Fruit fly (Drosophila melanogaster): Measurements from ENCODE around the gene CSN1b.

The CSN1b gene

dm6 chr3L:18946956-18947355 lies 42.2 kb upstream of the CSN1b start:
- TF ChIP-seq sv (GFP tag; optimal IDR thresholded peaks at IDR 0.05) (no peak), Myc (optimal IDR thresholded peaks at IDR 0.05) (peak; percentile 9), dmrt93B (GFP tag; optimal IDR thresholded peaks at IDR 0.05) (peak; percentile 40), Vsx2 (GFP tag; optimal IDR thresholded peaks at IDR 0.05; ENCODE audit: partially characterized antibody) (no peak), ey (GFP tag; optimal IDR thresholded peaks at IDR 0.05) (no peak)

dm6 chr3L:18945938-18946337 lies 41.2 kb upstream of the CSN1b start, which contains the start of gene CG32204:
TSS of gene CG32204 (minus strand) at chr3L:18946038.
- TF ChIP-seq CrebA (GFP tag; optimal IDR thresholded peaks at IDR 0.05; ENCODE audit: borderline replicate concordance) (no peak), rgr (GFP tag; optimal IDR thresholded peaks at IDR 0.05) (no peak), brk (GFP tag; optimal IDR thresholded peaks at IDR 0.05) (no peak), CG32264 (GFP tag; optimal IDR thresholded peaks at IDR 0.05) (no peak), ey (GFP tag; optimal IDR thresholded peaks at IDR 0.05) (no peak), sage (GFP tag; optimal IDR thresholded peaks at IDR 0.05) (no peak), jim (GFP tag; optimal IDR thresholded peaks at IDR 0.05) (no peak), Sp1 (GFP tag; optimal IDR thresholded peaks at IDR 0.05) (no peak), fru (GFP tag; optimal IDR thresholded peaks at IDR 0.05) (no peak), Jra (GFP tag; optimal IDR thresholded peaks at IDR 0.05) (no peak), h (GFP tag; optimal IDR thresholded peaks at IDR 0.05) (no peak), N (GFP tag; optimal IDR thresholded peaks at IDR 0.05) (no peak), lola (GFP tag; optimal IDR thresholded peaks at IDR 0.05) (no peak), OdsH (GFP tag; optimal IDR thresholded peaks at IDR 0.05) (no peak), dsf (GFP tag; optimal IDR thresholded peaks at IDR 0.05; ENCODE audit: borderline replicate concordance) (no peak), Mio (GFP tag; optimal IDR thresholded peaks at IDR 0.05) (no peak), Rel (GFP tag; optimal IDR thresholded peaks at IDR 0.05) (no peak), Rel (tag; optimal IDR thresholded peaks at IDR 0.05) (no peak), pan (optimal IDR thresholded peaks at IDR 0.05) (no peak), psq (GFP tag; optimal IDR thresholded peaks at IDR 0.05) (no peak)

DNA sequence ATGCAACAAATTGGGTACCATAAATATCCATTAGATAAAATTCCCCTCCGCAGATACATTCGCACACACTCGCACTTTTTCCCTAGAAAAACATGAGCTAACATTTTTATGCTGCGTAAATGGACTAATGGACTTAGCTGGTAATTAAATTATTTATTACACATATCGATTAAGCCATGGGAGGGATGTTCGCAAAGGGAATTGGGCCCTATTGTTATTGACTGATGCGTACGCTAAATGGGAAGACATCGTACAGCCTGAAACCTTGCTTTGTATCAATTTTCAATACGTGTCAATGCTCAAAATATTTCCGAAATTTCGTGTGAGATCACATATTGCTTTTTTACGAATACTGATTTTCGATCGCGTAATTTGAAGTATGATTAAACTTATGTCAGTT lies 20.1 kb upstream of the CSN1b start, which contains the start of gene CG43049:
TSS of gene CG43049 (plus strand) at position 301 of the 400 bp plus-strand sequence.
- no peak for TF ChIP-seq tai (GFP tag; optimal IDR thresholded peaks at IDR 0.05)
- no peak for TF ChIP-seq N (GFP tag; optimal IDR thresholded peaks at IDR 0.05)
- no peak for TF ChIP-seq GATAd (GFP tag; optimal IDR thresholded peaks at IDR 0.05)
- TF ChIP-seq usp (GFP tag; optimal IDR thresholded peaks at IDR 0.05), result no peak
- TF ChIP-seq Sp1 (GFP tag; optimal IDR thresholded peaks at IDR 0.05), result no peak
- TF ChIP-seq ey (GFP tag; optimal IDR thresholded peaks at IDR 0.05), result no peak
- TF ChIP-seq Dfd (GFP tag; optimal IDR thresholded peaks at IDR 0.05), result no peak
- no peak for TF ChIP-seq foxo (GFP tag; optimal IDR thresholded peaks at IDR 0.05)
- TF ChIP-seq fru (GFP tag; optimal IDR thresholded peaks at IDR 0.05), result no peak
- TF ChIP-seq lola (GFP tag; optimal IDR thresholded peaks at IDR 0.05), result no peak
- no peak for TF ChIP-seq h (GFP tag; optimal IDR thresholded peaks at IDR 0.05)

dm6 chr3L:18922086-18922485 lies 17.4 kb upstream of the CSN1b start, which contains the start of gene CG3819:
TSS of gene CG3819 (minus strand) at chr3L:18922108.
- TF ChIP-seq lola (GFP tag; optimal IDR thresholded peaks at IDR 0.05) (no peak), sage (GFP tag; optimal IDR thresholded peaks at IDR 0.05) (no peak), Dfd (GFP tag; optimal IDR thresholded peaks at IDR 0.05) (no peak), h (GFP tag; optimal IDR thresholded peaks at IDR 0.05) (no peak), CG9705 (GFP tag; optimal IDR thresholded peaks at IDR 0.05) (no peak), usp (GFP tag; optimal IDR thresholded peaks at IDR 0.05) (no peak), CG32264 (GFP tag; optimal IDR thresholded peaks at IDR 0.05) (no peak), woc (GFP tag; optimal IDR thresholded peaks at IDR 0.05) (no peak), GATAd (GFP tag; optimal IDR thresholded peaks at IDR 0.05) (no peak), br (GFP tag; optimal IDR thresholded peaks at IDR 0.05) (no peak), sv (GFP tag; optimal IDR thresholded peaks at IDR 0.05) (no peak), dl (GFP tag; optimal IDR thresholded peaks at IDR 0.05; ENCODE audit: insufficient read depth in 1 of 2, partially characterized antibody in 2 of 2) (no peak), Abd-B (GFP tag; optimal IDR thresholded peaks at IDR 0.05) (no peak), Rel (GFP tag; optimal IDR thresholded peaks at IDR 0.05) (no peak), Rel (tag; optimal IDR thresholded peaks at IDR 0.05) (no peak), Hr83 (GFP tag; optimal IDR thresholded peaks at IDR 0.05; ENCODE audit: poor library complexity, severe bottlenecking) (no peak), dmrt93B (GFP tag; optimal IDR thresholded peaks at IDR 0.05) (no peak)
